Fruit fly (Drosophila melanogaster) whole organism, adult: ENCODE measurements around the gene Mul1.
A peak's percentile ranks its signal among the peaks of the same experiment; 100 is the strongest.

Source experiments
- CG11617 ChIP-seq: fragments of 200-800 bp; sonication (Bioruptor generic); optimal IDR thresholded peaks from 2 replicates; lab custom pipeline; 2017; ENCODE audit warnings: mild to moderate bottlenecking, missing biosample characterization, missing genetic modification reagents, missing genetic modification characterization
- CG12768 ChIP-seq: fragments of 200-800 bp; sonication (Bioruptor generic); optimal IDR thresholded peaks from 2 replicates; lab custom pipeline; 2017; ENCODE audit warnings: missing biosample characterization, missing genetic modification characterization, mild to moderate bottlenecking, moderate library complexity, missing genetic modification reagents
- CG14711 ChIP-seq: fragments of 200-800 bp; sonication (Bioruptor generic); optimal IDR thresholded peaks from 2 replicates; lab custom pipeline; 2018; ENCODE audit warnings: missing biosample characterization, mild to moderate bottlenecking, missing genetic modification characterization, moderate library complexity
- CG1620 ChIP-seq: fragments of 200-800 bp; sonication (Bioruptor generic); optimal IDR thresholded peaks from 2 replicates; lab custom pipeline; 2016; ENCODE audit warnings: missing biosample characterization, missing genetic modification characterization
- CG33017 ChIP-seq: fragments of 200-800 bp; sonication (Bioruptor generic); optimal IDR thresholded peaks from 2 replicates; lab custom pipeline; 2018; ENCODE audit warnings: missing biosample characterization, mild to moderate bottlenecking, missing genetic modification characterization, moderate library complexity
- CG5204 ChIP-seq: fragments of 200-800 bp; sonication (Bioruptor generic); optimal IDR thresholded peaks from 2 replicates; lab custom pipeline; 2016; ENCODE audit warnings: missing biosample characterization, missing genetic modification characterization
- CG7045 ChIP-seq: fragments of 200-800 bp; sonication (Bioruptor generic); optimal IDR thresholded peaks from 2 replicates; lab custom pipeline; 2017; ENCODE audit warnings: missing biosample characterization, mild to moderate bottlenecking, missing genetic modification characterization
- CG7101 ChIP-seq: fragments of 200-800 bp; sonication (Bioruptor generic); optimal IDR thresholded peaks from 2 replicates; lab custom pipeline; 2018; ENCODE audit warnings: missing biosample characterization, mild to moderate bottlenecking, missing genetic modification characterization, moderate library complexity
- Clk ChIP-seq: fragments of 200-800 bp; sonication (Bioruptor generic); optimal IDR thresholded peaks from 2 replicates; lab custom pipeline; 2017; ENCODE audit warnings: missing biosample characterization, missing genetic modification characterization
- Crg-1 ChIP-seq: fragments of 200-800 bp; sonication (Bioruptor generic); optimal IDR thresholded peaks from 2 replicates; lab custom pipeline; 2016; ENCODE audit warnings: missing biosample characterization, missing genetic modification characterization
- Hr96 ChIP-seq: fragments of 200-800 bp; sonication (Bioruptor generic); optimal IDR thresholded peaks from 2 replicates; lab custom pipeline; 2016; ENCODE audit warnings: missing biosample characterization, missing genetic modification characterization
- Mnt ChIP-seq: fragments of 200-800 bp; sonication (Bioruptor generic); optimal IDR thresholded peaks from 2 replicates; lab custom pipeline; 2016; ENCODE audit warnings: missing biosample characterization, mild to moderate bottlenecking, missing genetic modification characterization
- bab1 ChIP-seq: fragments of 200-800 bp; sonication (Bioruptor generic); optimal IDR thresholded peaks from 3 replicates; lab custom pipeline; 2019; ENCODE audit warnings: missing biosample characterization, mild to moderate bottlenecking, missing genetic modification characterization, moderate library complexity
- cic ChIP-seq: fragments of 200-800 bp; sonication (Bioruptor generic); optimal IDR thresholded peaks from 2 replicates; lab custom pipeline; 2017; ENCODE audit warnings: missing biosample characterization, mild to moderate bottlenecking, missing genetic modification characterization, moderate library complexity
- cnc ChIP-seq, 2 experiments: fragments of >200 bp; optimal IDR thresholded peaks; 2 replicates each; lab custom pipeline; 2017
- kay ChIP-seq: fragments of 200-800 bp; sonication (Bioruptor generic); peaks from one replicate; lab custom pipeline; 2016; ENCODE audit warnings: missing biosample characterization, missing genetic modification characterization, borderline replicate concordance
- ovo ChIP-seq: fragments of 200-800 bp; sonication (Bioruptor generic); optimal IDR thresholded peaks from 2 replicates; lab custom pipeline; 2016; ENCODE audit warnings: missing biosample characterization, missing genetic modification characterization
- pad ChIP-seq: fragments of 200-800 bp; sonication (Bioruptor generic); optimal IDR thresholded peaks from 3 replicates; lab custom pipeline; 2017; ENCODE audit warnings: missing biosample characterization, missing genetic modification characterization, mild to moderate bottlenecking, moderate library complexity, missing genetic modification reagents
- tj ChIP-seq: fragments of 200-800 bp; sonication (Bioruptor generic); optimal IDR thresholded peaks from 3 replicates; lab custom pipeline; 2017; ENCODE audit warnings: missing biosample characterization, mild to moderate bottlenecking, missing genetic modification characterization, moderate library complexity
- toe ChIP-seq: fragments of 200-800 bp; sonication (Bioruptor generic); optimal IDR thresholded peaks from 2 replicates; lab custom pipeline; 2016; ENCODE audit warnings: missing biosample characterization, missing genetic modification characterization

Mul1 gene

dm6 chr3L:4010122-4010521, 11.1 kb upstream of the Mul1 start:
- TF ChIP-seq Mnt (GFP tag; lab: Kevin White, UChicago) (no peak), Clk (no peak), CG5204 (GFP tag; lab: Kevin White, UChicago) (no peak), tj (GFP tag; lab: Kevin White, UChicago) (no peak), CG33017 (tag; lab: Kevin White, UChicago) (no peak), cnc (optimal IDR thresholded peaks at IDR 0.05; lab: Kevin White, UChicago) (no peak), ovo (GFP tag; lab: Kevin White, UChicago) (no peak), toe (GFP tag; lab: Kevin White, UChicago) (no peak), CG7045 (no peak), CG14711 (tag; lab: Kevin White, UChicago) (no peak), kay (GFP tag; lab: Kevin White, UChicago) (no peak)

- TF ChIP-seq CG7101 (no peak), cic (GFP tag; lab: Kevin White, UChicago) (no peak), cnc (optimal IDR thresholded peaks at IDR 0.05; lab: Kevin White, UChicago) (no peak), CG33017 (tag; lab: Kevin White, UChicago) (no peak), CG7045 (no peak), CG11617 (no peak), CG14711 (tag; lab: Kevin White, UChicago) (no peak), kay (GFP tag; lab: Kevin White, UChicago) (no peak), bab1 (GFP tag; lab: Kevin White, UChicago) (no peak), Crg-1 (no peak), CG1620 (GFP tag; lab: Kevin White, UChicago) (no peak), ovo (GFP tag; lab: Kevin White, UChicago) (no peak), Clk (no peak)
Measured at dm6 chr3L:4014349-4014748, 6.9 kb upstream of the Mul1 start.

- TF ChIP-seq CG7101 (no peak), CG11617 (no peak), tj (GFP tag; lab: Kevin White, UChicago) (no peak), CG5204 (GFP tag; lab: Kevin White, UChicago) (no peak), CG12768 (GFP tag; lab: Kevin White, UChicago) (no peak), kay (GFP tag; lab: Kevin White, UChicago) (no peak), Mnt (GFP tag; lab: Kevin White, UChicago) (no peak)
Measured at dm6 chr3L:4016754-4017153, 4.5 kb upstream of the Mul1 start.

dm6 chr3L:4018228-4018928, 2.9 kb upstream of the Mul1 start, which contains the start of gene FoxL1:
Gene FoxL1 (plus strand): TSS chr3L:4018878.
- TF ChIP-seq Mnt (GFP tag; lab: Kevin White, UChicago) = no peak
- no peak for TF ChIP-seq Clk
- no peak for TF ChIP-seq cic (GFP tag; lab: Kevin White, UChicago)
- no peak for TF ChIP-seq Crg-1
- no peak for TF ChIP-seq pad (GFP tag; lab: Kevin White, UChicago)

dm6 chr3L:4024464-4024863, 3.2 kb downstream of the Mul1 start:
- TF ChIP-seq CG11617 (no peak), Mnt (GFP tag; lab: Kevin White, UChicago) (no peak), cnc (optimal IDR thresholded peaks at IDR 0.05; lab: Kevin White, UChicago) (no peak), Hr96 (GFP tag; lab: Kevin White, UChicago) (no peak), tj (GFP tag; lab: Kevin White, UChicago) (no peak), CG1620 (GFP tag; lab: Kevin White, UChicago) (no peak), ovo (GFP tag; lab: Kevin White, UChicago) (no peak), Clk (no peak), CG14711 (tag; lab: Kevin White, UChicago) (no peak), cic (GFP tag; lab: Kevin White, UChicago) (no peak), CG7101 (no peak), bab1 (GFP tag; lab: Kevin White, UChicago) (no peak), CG33017 (tag; lab: Kevin White, UChicago) (no peak)

- TF ChIP-seq Crg-1 = peak; percentile 6
- TF ChIP-seq kay (GFP tag; lab: Kevin White, UChicago) = peak; percentile 82
- peak; percentile 46 for TF ChIP-seq CG7045
- TF ChIP-seq CG33017 (tag; lab: Kevin White, UChicago) = no peak
- peak; percentile 81 for TF ChIP-seq cic (GFP tag; lab: Kevin White, UChicago)
- TF ChIP-seq CG5204 (GFP tag; lab: Kevin White, UChicago) = no peak
- TF ChIP-seq bab1 (GFP tag; lab: Kevin White, UChicago) = no peak
- no peak for TF ChIP-seq Clk
- peak; percentile 10 for TF ChIP-seq CG7101
- no peak for TF ChIP-seq CG1620 (GFP tag; lab: Kevin White, UChicago)
- TF ChIP-seq pad (GFP tag; lab: Kevin White, UChicago) = no peak
- TF ChIP-seq toe (GFP tag; lab: Kevin White, UChicago) = peak; percentile 11
- peak; percentile 6 for TF ChIP-seq CG12768 (GFP tag; lab: Kevin White, UChicago)
- TF ChIP-seq CG11617 = no peak
- TF ChIP-seq tj (GFP tag; lab: Kevin White, UChicago) = no peak
- no peak for TF ChIP-seq CG14711 (tag; lab: Kevin White, UChicago)
- TF ChIP-seq Mnt (GFP tag; lab: Kevin White, UChicago) = peak; percentile 34
- no peak for TF ChIP-seq Hr96 (GFP tag; lab: Kevin White, UChicago)
- peak; percentile 42 for TF ChIP-seq ovo (GFP tag; lab: Kevin White, UChicago)
- no peak for TF ChIP-seq cnc (optimal IDR thresholded peaks at IDR 0.05; lab: Kevin White, UChicago)
Measured at dm6 chr3L:4025738-4026505, 4.7 kb downstream of the Mul1 start, which contains the start of gene CG11594. Gene CG11594 (minus strand): TSS chr3L:4026011.
